Worm (Caenorhabditis elegans) whole organism, early embryonic: ENCODE measurements around the gene T23G4.2.

Source experiments
- ama-1 ChIP-seq: fragments of 150-350 bp; optimal IDR thresholded peaks from 2 replicates; lab custom pipeline; 2014
- ceh-13 ChIP-seq: fragments of 200-800 bp; sonication (Bioruptor generic); optimal IDR thresholded peaks from 2 replicates; lab custom pipeline; 2018; ENCODE audit warnings: mild to moderate bottlenecking, missing genetic modification characterization, missing compliant biosample characterization
- ceh-36 ChIP-seq: sonication (generic microtip); optimal IDR thresholded peaks from 2 replicates; lab custom pipeline; 2016; ENCODE audit warnings: missing genetic modification characterization, inconsistent platforms, missing compliant biosample characterization
- flt-1 ChIP-seq: fragments of 200-800 bp; sonication (Bioruptor generic); IDR thresholded peaks from 2 replicates; pipeline ENCODE4 v1.3.6; 2022; ENCODE audit warnings: missing genetic modification characterization, missing compliant biosample characterization
- hmbx-1 ChIP-seq: sonication (generic microtip); optimal IDR thresholded peaks from 2 replicates; lab custom pipeline; 2016; ENCODE audit warnings: mild to moderate bottlenecking, missing genetic modification characterization, missing compliant biosample characterization
- hmg-4 ChIP-seq: fragments of 200-800 bp; sonication (Bioruptor generic); optimal IDR thresholded peaks from 2 replicates; lab custom pipeline; 2018; ENCODE audit warnings: mild to moderate bottlenecking, missing genetic modification characterization, missing compliant biosample characterization
- hnd-1 ChIP-seq: sonication (generic microtip); optimal IDR thresholded peaks from 2 replicates; lab custom pipeline; 2016; ENCODE audit warnings: missing genetic modification characterization, missing compliant biosample characterization
- scrt-1 ChIP-seq: fragments of 200-800 bp; sonication (Bioruptor generic); IDR thresholded peaks from 2 replicates; pipeline ENCODE4 v1.3.6; 2022; ENCODE audit warnings: missing genetic modification characterization, missing compliant biosample characterization
- tbx-11 ChIP-seq: fragments of 200-800 bp; sonication (Bioruptor generic); IDR thresholded peaks from 2 replicates; pipeline ENCODE4 v1.3.6; 2022; ENCODE audit warnings: missing genetic modification characterization, missing compliant biosample characterization
- tra-4 ChIP-seq: sonication (generic microtip); optimal IDR thresholded peaks from 2 replicates; lab custom pipeline; 2017; ENCODE audit warnings: missing genetic modification characterization, missing compliant biosample characterization

DNA sequence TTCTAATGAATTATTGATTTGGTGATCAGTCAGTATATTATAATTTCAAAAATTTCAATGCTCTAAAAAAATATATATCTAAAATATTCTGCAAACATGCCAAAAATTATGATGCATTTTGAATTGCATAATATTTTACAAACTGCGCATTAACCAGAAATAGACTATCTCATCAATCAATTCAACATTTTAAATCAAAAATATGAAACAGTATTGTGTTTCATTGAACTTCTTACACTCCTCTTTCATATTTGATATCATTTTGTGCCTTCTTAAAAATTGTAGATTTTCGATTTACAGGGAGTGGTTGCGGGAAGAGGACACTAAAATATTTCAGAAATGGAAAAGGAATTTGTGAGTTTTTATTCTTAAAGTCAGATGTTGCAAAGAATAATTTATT is 37.3 kb upstream of the T23G4.2 start, which contains the start of gene ent-4:
- TF ChIP-seq tra-4 (tag; lab: Kevin White, UChicago) (no peak), ama-1 (lab: Kevin White, UChicago) (no peak), hmbx-1 (tag; lab: Kevin White, UChicago) (no peak), hnd-1 (no peak), flt-1 (GFP tag; lab: Robert Waterston, UW) (no peak), tbx-11 (GFP tag; lab: Robert Waterston, UW) (no peak), scrt-1 (no peak), hmg-4 (GFP tag; lab: Kevin White, UChicago) (no peak), ceh-36 (no peak), ceh-13 (no peak)
